Worm (Caenorhabditis elegans) whole organism, L3 larva: ENCODE data around the gene eak-4.
"Not testable (repeated sequence)": the region's sequence is repeated elsewhere in the genome, so short reads cannot be mapped to it uniquely, and the experiment has no call there.

Source experiments
- ceh-16 ChIP-seq: sonication (generic microtip); optimal IDR thresholded peaks from 2 replicates; lab custom pipeline; 2017; ENCODE audit warnings: missing biosample characterization, missing genetic modification characterization
- ceh-28 ChIP-seq: fragments of 150-350 bp; optimal IDR thresholded peaks from 2 replicates; lab custom pipeline; 2014; ENCODE audit warnings: missing biosample characterization, missing genetic modification reagents, missing genetic modification characterization
- elt-1 ChIP-seq: fragments of 150-350 bp; optimal IDR thresholded peaks from 2 replicates; lab custom pipeline; 2014; ENCODE audit warnings: missing biosample characterization, missing genetic modification characterization
- fos-1 ChIP-seq: fragments of 150-350 bp; optimal IDR thresholded peaks from 2 replicates; lab custom pipeline; 2014; ENCODE audit warnings: missing biosample characterization, missing genetic modification characterization
- jun-1 ChIP-seq: fragments of 150-350 bp; optimal IDR thresholded peaks from 2 replicates; lab custom pipeline; 2014; ENCODE audit warnings: missing biosample characterization, missing genetic modification reagents, missing genetic modification characterization
- nhr-11 ChIP-seq: fragments of 150-350 bp; optimal IDR thresholded peaks from 2 replicates; lab custom pipeline; 2014; ENCODE audit warnings: missing biosample characterization, missing genetic modification characterization
- nhr-237 ChIP-seq: fragments of 150-350 bp; optimal IDR thresholded peaks from 2 replicates; lab custom pipeline; 2014; ENCODE audit warnings: missing biosample characterization, missing genetic modification characterization
- nhr-76 ChIP-seq: fragments of 150-350 bp; sonication (generic microtip); optimal IDR thresholded peaks from 5 replicates; lab custom pipeline; 2014; ENCODE audit warnings: missing biosample characterization, missing genetic modification characterization
- pqm-1 ChIP-seq: fragments of 150-350 bp; optimal IDR thresholded peaks from 2 replicates; lab custom pipeline; 2017; ENCODE audit warnings: missing biosample characterization, missing genetic modification characterization, inconsistent platforms
- snpc-4 ChIP-seq: fragments of 150-350 bp; optimal IDR thresholded peaks from 2 replicates; lab custom pipeline; 2014; ENCODE audit warnings: missing biosample characterization, missing genetic modification characterization
- unc-62 ChIP-seq: fragments of 150-350 bp; sonication (generic microtip); optimal IDR thresholded peaks from 4 replicates; lab custom pipeline; 2014; ENCODE audit warnings: missing biosample characterization, missing genetic modification reagents, missing genetic modification characterization
- ztf-11 ChIP-seq: fragments of 150-350 bp; optimal IDR thresholded peaks from 2 replicates; lab custom pipeline; 2014; ENCODE audit warnings: missing biosample characterization, missing genetic modification characterization

- not testable (repeated sequence) for TF ChIP-seq pqm-1; elt-1 (tag; lab: Kevin White, UChicago); nhr-237 (tag; lab: Kevin White, UChicago); ceh-16; snpc-4 (tag; lab: Kevin White, UChicago); fos-1 (tag; lab: Kevin White, UChicago); ztf-11; nhr-11 (tag; lab: Kevin White, UChicago); nhr-76 (tag; lab: Kevin White, UChicago); jun-1; ceh-28 (tag; lab: Kevin White, UChicago); unc-62 (GFP tag; lab: Kevin White, UChicago)
Measured at ce11 chrIV:12484479-12484878, 40.8 kb downstream of the eak-4 start, which contains the start of gene T04A11.4.
